Fruit fly (Drosophila melanogaster) whole organism, embryonic: ENCODE measurements around the gene Gr63a.

Source experiments
- Antp ChIP-seq: fragments of 200-800 bp; sonication (Bioruptor generic); optimal IDR thresholded peaks from 3 replicates; lab custom pipeline; 2016; ENCODE audit warnings: missing biosample characterization, missing genetic modification characterization
- Bdp1 ChIP-seq: fragments of 200-800 bp; sonication (Bioruptor generic); optimal IDR thresholded peaks from 3 replicates; lab custom pipeline; 2016; ENCODE audit warnings: missing biosample characterization, missing genetic modification characterization
- CG1024 ChIP-seq: fragments of 200-800 bp; sonication (Bioruptor generic); IDR thresholded peaks from 2 replicates; pipeline ENCODE4 v1.3.6; 2022; ENCODE audit warnings: missing biosample characterization, missing genetic modification characterization
- CG11696 ChIP-seq: fragments of 200-800 bp; sonication (Bioruptor generic); IDR thresholded peaks from 2 replicates; pipeline ENCODE4 v1.3.6; 2022; ENCODE audit warnings: missing biosample characterization, missing genetic modification characterization
- CG12391 ChIP-seq: fragments of 200-800 bp; sonication (Bioruptor generic); optimal IDR thresholded peaks from 3 replicates; lab custom pipeline; 2018; ENCODE audit warnings: missing biosample characterization, mild to moderate bottlenecking, missing genetic modification characterization, moderate library complexity
- CG13424 ChIP-seq: fragments of 200-800 bp; sonication (Bioruptor generic); optimal IDR thresholded peaks from 2 replicates; lab custom pipeline; 2019; ENCODE audit warnings: missing biosample characterization, mild to moderate bottlenecking, missing genetic modification characterization, moderate library complexity
- CG13624 ChIP-seq: fragments of 200-800 bp; sonication (Bioruptor generic); optimal IDR thresholded peaks from 2 replicates; lab custom pipeline; 2016; ENCODE audit warnings: missing biosample characterization, missing genetic modification characterization
- CG14050 ChIP-seq: fragments of 200-800 bp; sonication (Bioruptor generic); IDR thresholded peaks from 3 replicates; pipeline ENCODE4 v1.3.6; 2022; ENCODE audit warnings: missing biosample characterization, missing genetic modification characterization
- CG14441 ChIP-seq: fragments of 200-800 bp; sonication (Bioruptor generic); IDR thresholded peaks from 2 replicates; pipeline ENCODE4 v1.3.6; 2022; ENCODE audit warnings: missing biosample characterization, missing genetic modification characterization
- CG14710 ChIP-seq: fragments of 200-800 bp; sonication (Bioruptor generic); optimal IDR thresholded peaks from 3 replicates; lab custom pipeline; 2019; ENCODE audit warnings: missing biosample characterization, mild to moderate bottlenecking, missing genetic modification characterization, moderate library complexity
- CG16779 ChIP-seq: fragments of 200-800 bp; sonication (Bioruptor generic); IDR thresholded peaks from 2 replicates; pipeline ENCODE4 v1.3.6; 2022; ENCODE audit warnings: missing biosample characterization, missing genetic modification characterization
- CG17568 ChIP-seq: fragments of 200-800 bp; sonication (Bioruptor generic); optimal IDR thresholded peaks from 2 replicates; lab custom pipeline; 2018; ENCODE audit warnings: missing biosample characterization, mild to moderate bottlenecking, missing genetic modification characterization, moderate library complexity
- CG17912 ChIP-seq: fragments of 200-800 bp; sonication (Bioruptor generic); optimal IDR thresholded peaks from 2 replicates; lab custom pipeline; 2018; ENCODE audit warnings: missing biosample characterization, mild to moderate bottlenecking, missing genetic modification characterization
- CG2120 ChIP-seq: fragments of 200-800 bp; sonication (Bioruptor generic); optimal IDR thresholded peaks from 3 replicates; lab custom pipeline; 2016; ENCODE audit warnings: missing biosample characterization, missing genetic modification characterization
- CG31441 ChIP-seq: fragments of 200-800 bp; sonication (Bioruptor generic); IDR thresholded peaks from 2 replicates; pipeline ENCODE4 v1.3.6; 2022; ENCODE audit warnings: missing biosample characterization, missing genetic modification characterization
- CG3281 ChIP-seq: fragments of 200-800 bp; sonication (Bioruptor generic); optimal IDR thresholded peaks from 3 replicates; lab custom pipeline; 2017; ENCODE audit warnings: missing biosample characterization, mild to moderate bottlenecking, missing genetic modification characterization
- CG4360 ChIP-seq: fragments of 200-800 bp; sonication (Bioruptor generic); IDR thresholded peaks from 2 replicates; pipeline ENCODE4 v1.3.6; 2022; ENCODE audit warnings: missing biosample characterization, missing genetic modification characterization
- CG43689 ChIP-seq: fragments of 200-800 bp; sonication (Bioruptor generic); IDR thresholded peaks from 2 replicates; pipeline ENCODE4 v1.3.6; 2022; ENCODE audit warnings: missing biosample characterization, missing genetic modification characterization
- CG5180 ChIP-seq: fragments of 200-800 bp; sonication (Bioruptor generic); optimal IDR thresholded peaks from 3 replicates; lab custom pipeline; 2017; ENCODE audit warnings: missing biosample characterization, missing genetic modification characterization, mild to moderate bottlenecking, moderate library complexity, missing genetic modification reagents
- CG6683 ChIP-seq: fragments of 200-800 bp; sonication (Bioruptor generic); optimal IDR thresholded peaks from 2 replicates; lab custom pipeline; 2017; ENCODE audit warnings: missing biosample characterization, mild to moderate bottlenecking, missing genetic modification characterization, missing genetic modification reagents
- CG8765 ChIP-seq: fragments of 200-800 bp; sonication (Bioruptor generic); IDR thresholded peaks from 2 replicates; pipeline ENCODE4 v1.3.6; 2022; ENCODE audit warnings: missing biosample characterization, missing genetic modification characterization
- CHES-1-like ChIP-seq: fragments of 200-800 bp; sonication (Bioruptor generic); optimal IDR thresholded peaks from 2 replicates; lab custom pipeline; 2016; ENCODE audit warnings: missing biosample characterization, missing genetic modification characterization
- CkIIα-i1 ChIP-seq: fragments of 200-800 bp; sonication (Bioruptor generic); IDR thresholded peaks from 2 replicates; pipeline ENCODE4 v1.3.6; 2022; ENCODE audit warnings: missing biosample characterization, missing genetic modification characterization
- CrebB ChIP-seq: fragments of 200-800 bp; sonication (Bioruptor generic); optimal IDR thresholded peaks from 3 replicates; lab custom pipeline; 2018; ENCODE audit warnings: missing biosample characterization, mild to moderate bottlenecking, missing genetic modification characterization
- D19B ChIP-seq: fragments of 200-800 bp; sonication (Bioruptor generic); optimal IDR thresholded peaks from 2 replicates; lab custom pipeline; 2017; ENCODE audit warnings: missing biosample characterization, mild to moderate bottlenecking, missing genetic modification characterization
- Dbx ChIP-seq: fragments of 200-800 bp; sonication (Bioruptor generic); IDR thresholded peaks from 3 replicates; pipeline ENCODE4 v1.3.6; 2022; ENCODE audit warnings: missing biosample characterization, missing genetic modification characterization
- Dek ChIP-seq: fragments of 200-800 bp; sonication (Bioruptor generic); optimal IDR thresholded peaks from 3 replicates; lab custom pipeline; 2019; ENCODE audit warnings: missing biosample characterization, mild to moderate bottlenecking, missing genetic modification characterization, moderate library complexity
- E2f1 ChIP-seq: fragments of 200-800 bp; sonication (Bioruptor generic); IDR thresholded peaks from 2 replicates; pipeline ENCODE4 v1.3.6; 2022; ENCODE audit warnings: missing biosample characterization, missing genetic modification characterization
- Fer1 ChIP-seq: fragments of 200-800 bp; sonication (Bioruptor generic); optimal IDR thresholded peaks from 2 replicates; lab custom pipeline; 2017; ENCODE audit warnings: missing biosample characterization, mild to moderate bottlenecking, missing genetic modification characterization
- Fer2 ChIP-seq: fragments of 200-800 bp; sonication (Bioruptor generic); optimal IDR thresholded peaks from 2 replicates; lab custom pipeline; 2018; ENCODE audit warnings: missing biosample characterization, mild to moderate bottlenecking, missing genetic modification characterization, moderate library complexity
- Gsc ChIP-seq: fragments of 200-800 bp; sonication (Bioruptor generic); IDR thresholded peaks from 2 replicates; pipeline ENCODE4 v1.3.6; 2022; ENCODE audit warnings: missing biosample characterization, missing genetic modification characterization
- HHEX ChIP-seq: fragments of 200-800 bp; sonication (Bioruptor generic); optimal IDR thresholded peaks from 3 replicates; lab custom pipeline; 2017; ENCODE audit warnings: missing biosample characterization, mild to moderate bottlenecking, missing genetic modification characterization, missing genetic modification reagents
- HLH3B ChIP-seq: fragments of 200-800 bp; sonication (Bioruptor generic); IDR thresholded peaks from 2 replicates; pipeline ENCODE4 v1.3.6; 2022; ENCODE audit warnings: missing biosample characterization, missing genetic modification characterization
- dm ChIP-seq: fragments of 200-800 bp; sonication (Bioruptor generic); optimal IDR thresholded peaks from 3 replicates; lab custom pipeline; 2016; ENCODE audit warnings: missing biosample characterization, missing genetic modification characterization
- en ChIP-seq: fragments of 200-800 bp; sonication (Bioruptor generic); optimal IDR thresholded peaks from 2 replicates; lab custom pipeline; 2016; ENCODE audit warnings: missing biosample characterization, missing genetic modification characterization
- esg ChIP-seq: fragments of 200-800 bp; sonication (Bioruptor generic); conservative IDR thresholded peaks from 2 replicates; pipeline ENCODE4 v1.3.6; 2022; ENCODE audit warnings: missing biosample characterization, missing genetic modification characterization
- gt ChIP-seq: fragments of 200-800 bp; sonication (Bioruptor generic); IDR thresholded peaks from 2 replicates; pipeline ENCODE4 v1.3.6; 2022; ENCODE audit warnings: missing biosample characterization, missing genetic modification characterization
- ind ChIP-seq: fragments of 200-800 bp; sonication (Bioruptor generic); optimal IDR thresholded peaks from 3 replicates; lab custom pipeline; 2016; ENCODE audit warnings: missing biosample characterization, missing genetic modification characterization
- inv ChIP-seq: fragments of 200-800 bp; sonication (Bioruptor generic); IDR thresholded peaks from 2 replicates; pipeline ENCODE4 v1.3.6; 2022; ENCODE audit warnings: missing biosample characterization, missing genetic modification characterization; ENCODE audit not compliant: partially characterized antibody
- kay ChIP-seq: fragments of 200-800 bp; sonication (Bioruptor generic); optimal IDR thresholded peaks from 2 replicates; lab custom pipeline; 2016; ENCODE audit warnings: missing biosample characterization, missing genetic modification characterization
- ken ChIP-seq: fragments of 200-800 bp; sonication (Bioruptor generic); IDR thresholded peaks from 3 replicates; pipeline ENCODE4 v1.3.6; 2022; ENCODE audit warnings: missing biosample characterization, missing genetic modification characterization
- mam ChIP-seq: fragments of 200-800 bp; sonication (Bioruptor generic); optimal IDR thresholded peaks from 3 replicates; lab custom pipeline; 2016; ENCODE audit warnings: missing biosample characterization, missing genetic modification characterization
- nmo ChIP-seq: fragments of 200-800 bp; sonication (Bioruptor generic); optimal IDR thresholded peaks from 2 replicates; lab custom pipeline; 2018; ENCODE audit warnings: missing biosample characterization, mild to moderate bottlenecking, missing genetic modification characterization, moderate library complexity
- prd ChIP-seq, 3 experiments: fragments of >200 bp in 2 of 3; fragments of 200-800 bp in 1 of 3; sonication (Bioruptor generic) in 1 of 3; optimal IDR thresholded peaks in 2 of 3; IDR thresholded peaks in 1 of 3; 2 replicates in 2 of 3; 3 replicates in 1 of 3; pipeline versions ENCODE4 v1.3.6 to Lab custom; 2017 to 2022; ENCODE audit warnings: missing biosample characterization in 1 of 3, missing genetic modification characterization in 1 of 3
- pum ChIP-seq: fragments of 200-800 bp; sonication (Bioruptor generic); optimal IDR thresholded peaks from 2 replicates; lab custom pipeline; 2016; ENCODE audit warnings: missing biosample characterization, missing genetic modification characterization
- pzg ChIP-seq: fragments of 200-800 bp; sonication (Bioruptor generic); optimal IDR thresholded peaks from 3 replicates; lab custom pipeline; 2018; ENCODE audit warnings: missing biosample characterization, mild to moderate bottlenecking, missing genetic modification characterization, moderate library complexity
- sd ChIP-seq: fragments of 200-800 bp; sonication (Bioruptor generic); optimal IDR thresholded peaks from 3 replicates; lab custom pipeline; 2018; ENCODE audit warnings: missing biosample characterization, mild to moderate bottlenecking, missing genetic modification characterization, moderate library complexity
- sob ChIP-seq: fragments of 200-800 bp; sonication (Bioruptor generic); IDR thresholded peaks from 2 replicates; pipeline ENCODE4 v1.3.6; 2022; ENCODE audit warnings: missing biosample characterization, missing genetic modification characterization
- tup ChIP-seq: fragments of 200-800 bp; sonication (Bioruptor generic); optimal IDR thresholded peaks from 2 replicates; lab custom pipeline; 2016; ENCODE audit warnings: missing biosample characterization, mild to moderate bottlenecking, missing genetic modification characterization, moderate library complexity

Gr63a gene

DNA sequence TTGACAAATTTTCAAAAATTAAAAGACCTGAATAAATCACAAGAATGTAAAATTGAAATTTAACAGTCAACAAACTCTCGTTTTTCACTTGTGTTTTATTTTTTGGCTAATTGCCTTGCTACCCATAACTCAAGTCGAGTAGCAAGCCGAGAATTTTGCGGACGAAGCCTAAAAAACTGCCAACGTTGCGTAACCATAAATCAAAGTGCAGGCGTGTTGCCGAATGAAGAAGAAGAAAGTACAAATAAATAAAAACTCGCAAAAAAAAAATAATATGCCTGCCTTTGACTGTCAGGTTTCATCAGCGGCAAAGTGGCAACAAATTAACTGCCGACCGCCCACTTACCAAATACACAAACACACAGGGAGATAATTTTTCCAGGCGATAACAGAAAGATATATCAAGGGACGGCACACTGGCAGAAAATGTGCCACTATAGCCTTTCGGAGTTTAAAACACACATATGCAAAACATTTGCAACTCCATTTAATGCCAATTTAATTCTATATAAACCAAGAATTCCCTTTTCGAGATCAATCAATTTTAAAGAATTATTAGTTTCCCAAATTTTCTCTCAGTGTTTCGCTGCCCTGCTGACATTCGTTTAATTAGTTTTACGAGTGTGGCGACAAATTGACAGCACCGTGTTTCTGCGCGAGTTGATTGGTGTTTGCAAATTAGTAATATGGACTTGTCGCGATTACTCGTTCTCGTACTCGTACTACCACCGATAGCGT is 32.0 kb upstream of the Gr63a start (continued):
- TF ChIP-seq Bdp1 (peak; percentile 79), kay (GFP tag; lab: Kevin White, UChicago) (peak; percentile 36), D19B (GFP tag; lab: Kevin White, UChicago) (peak; percentile 75), CG5180 (GFP tag; lab: Kevin White, UChicago) (peak; percentile 46), CG1024 (peak; percentile 40; the same call in 1 of the 2 replicates), Antp (GFP tag; lab: Kevin White, UChicago) (peak; percentile 79), CG13424 (tag; lab: Kevin White, UChicago) (peak; percentile 90), CG6683 (GFP tag; lab: Kevin White, UChicago) (peak; percentile 77), CG4360 (GFP tag; lab: Robert Waterston, UW) (no peak), ind (GFP tag; lab: Kevin White, UChicago) (peak; percentile 87), CG43689 (GFP tag; lab: Robert Waterston, UW) (peak; percentile 75), sd (tag; lab: Kevin White, UChicago) (peak; percentile 53), Dbx (peak; percentile 95), inv (GFP tag; lab: Robert Waterston, UW) (no peak), prd (optimal IDR thresholded peaks at IDR 0.05; lab: Kevin White, UChicago) (no peak), prd (GFP tag; IDR thresholded peaks at IDR 0.05; lab: Robert Waterston, UW) (peak; percentile 89), esg (GFP tag; lab: Robert Waterston, UW) (peak; percentile 78), CG11696 (GFP tag; lab: Robert Waterston, UW) (peak; percentile 55), CkIIα-i1 (GFP tag; lab: Robert Waterston, UW) (peak; percentile 79), CG2120 (GFP tag; lab: Kevin White, UChicago) (peak; percentile 98), CrebB (peak; percentile 85), tup (GFP tag; lab: Kevin White, UChicago) (peak; percentile 73), HLH3B (GFP tag; lab: Robert Waterston, UW) (peak; percentile 82), sob (peak; percentile 93), Dek (tag; lab: Kevin White, UChicago) (peak; percentile 91), en (GFP tag; lab: Kevin White, UChicago) (peak; percentile 41), Gsc (peak; percentile 47; the same call in 1 of the 2 replicates), nmo (peak; percentile 82), CG17912 (peak; percentile 20), CG14710 (no peak), dm (peak; percentile 63), CHES-1-like (peak; percentile 90), CG31441 (peak; percentile 69), ken (peak; percentile 76), CG17568 (GFP tag; lab: Kevin White, UChicago) (peak; percentile 72), pzg (GFP tag; lab: Kevin White, UChicago) (peak; percentile 16), CG16779 (GFP tag; lab: Robert Waterston, UW) (peak; percentile 80), Fer1 (GFP tag; lab: Kevin White, UChicago) (peak; percentile 93), CG3281 (peak; percentile 91), CG8765 (GFP tag; lab: Robert Waterston, UW) (peak; percentile 51; the same call in 1 of the 2 replicates), CG14441 (GFP tag; lab: Robert Waterston, UW) (peak; percentile 88), mam (GFP tag; lab: Kevin White, UChicago) (peak; percentile 95), pum (peak; percentile 69), gt (GFP tag; lab: Robert Waterston, UW) (peak; percentile 56), CG14050 (GFP tag; lab: Robert Waterston, UW) (peak; percentile 82), Fer2 (tag; lab: Kevin White, UChicago) (peak; percentile 83), E2f1 (GFP tag; lab: Robert Waterston, UW) (peak; percentile 75), CG13624 (GFP tag; lab: Kevin White, UChicago) (peak; percentile 95), CG12391 (tag; lab: Kevin White, UChicago) (peak; percentile 86), HHEX (GFP tag; lab: Kevin White, UChicago) (peak; percentile 87)
